Fruit fly (Drosophila melanogaster): ENCODE measurements around the gene CG5068.

- TF ChIP-seq h (GFP tag; optimal IDR thresholded peaks at IDR 0.05) (no peak), Dfd (GFP tag; optimal IDR thresholded peaks at IDR 0.05) (no peak), HLH106 (tag; optimal IDR thresholded peaks at IDR 0.05) (no peak), Hnf4 (GFP tag; optimal IDR thresholded peaks at IDR 0.05) (no peak), Vsx2 (GFP tag; optimal IDR thresholded peaks at IDR 0.05; ENCODE audit: partially characterized antibody) (no peak), fru (GFP tag; optimal IDR thresholded peaks at IDR 0.05) (no peak), OdsH (GFP tag; optimal IDR thresholded peaks at IDR 0.05) (no peak), Sp1 (GFP tag; optimal IDR thresholded peaks at IDR 0.05) (no peak), Hr78 (GFP tag; optimal IDR thresholded peaks at IDR 0.05) (no peak), br (GFP tag; optimal IDR thresholded peaks at IDR 0.05) (no peak), dmrt93B (GFP tag; optimal IDR thresholded peaks at IDR 0.05) (no peak), CrebA (GFP tag; optimal IDR thresholded peaks at IDR 0.05; ENCODE audit: borderline replicate concordance) (no peak)
Measured at dm6 chr3L:8951507-8951906, 35.0 kb upstream of the CG5068 start.
